Fruit fly (Drosophila melanogaster): ENCODE measurements around the gene Uch-L5.
A peak's percentile ranks its signal among the peaks of the same experiment; 100 is the strongest.

The Uch-L5 gene

dm6 chr3L:9460775-9461491, 15.8 kb downstream of the Uch-L5 start, which contains the start of the genes CG3434 and CG44838 (continued):
- TF ChIP-seq zen2 (GFP tag; IDR thresholded peaks at IDR 0.05; ENCODE audit: partially characterized antibody) (no peak), Gug (GFP tag; IDR thresholded peaks at IDR 0.05) (peak; percentile 55), CG10147 (GFP tag; optimal IDR thresholded peaks at IDR 0.05) (peak; percentile 83), CG5953 (GFP tag; IDR thresholded peaks at IDR 0.05) (no peak), CG13424 (tag; optimal IDR thresholded peaks at IDR 0.05) (peak; percentile 87), CG11723 (GFP tag; optimal IDR thresholded peaks at IDR 0.05) (peak; percentile 64), H2.0 (GFP tag; IDR thresholded peaks at IDR 0.05) (peak; percentile 24; the same call in 1 of the 2 replicates), CG9215 (GFP tag; IDR thresholded peaks at IDR 0.05) (peak; percentile 58), CG8478 (optimal IDR thresholded peaks at IDR 0.05) (no peak), CG13296 (GFP tag; optimal IDR thresholded peaks at IDR 0.05) (peak; percentile 80), mam (GFP tag; optimal IDR thresholded peaks at IDR 0.05) (peak; percentile 76), grn (GFP tag; optimal IDR thresholded peaks at IDR 0.05) (peak; percentile 48), BEAF-32 (GFP tag; optimal IDR thresholded peaks at IDR 0.05) (peak; percentile 38), wdn (GFP tag; IDR thresholded peaks at IDR 0.05) (peak; percentile 40; the same call in 1 of the 2 replicates), tin (GFP tag; optimal IDR thresholded peaks at IDR 0.05) (peak; percentile 84), CG8944 (GFP tag; optimal IDR thresholded peaks at IDR 0.05) (peak; percentile 55), Fer1 (GFP tag; optimal IDR thresholded peaks at IDR 0.05) (peak; percentile 86), sim (GFP tag; IDR thresholded peaks at IDR 0.05) (no peak), CG4820 (GFP tag; optimal IDR thresholded peaks at IDR 0.05) (peak; percentile 74), HmgD (GFP tag; optimal IDR thresholded peaks at IDR 0.05) (peak; percentile 56), toy (GFP tag; IDR thresholded peaks at IDR 0.05) (no peak), CG4707 (GFP tag; optimal IDR thresholded peaks at IDR 0.05) (no peak), nerfin-1 (tag; optimal IDR thresholded peaks at IDR 0.05) (peak; percentile 68), Trl (optimal IDR thresholded peaks at IDR 0.05) (no peak), Trl (GFP tag; optimal IDR thresholded peaks at IDR 0.05) (peak; percentile 53), CG2712 (tag; optimal IDR thresholded peaks at IDR 0.05) (peak; percentile 86), MTF-1 (GFP tag; optimal IDR thresholded peaks at IDR 0.05; ENCODE audit: borderline replicate concordance) (peak; percentile 36), Atf-2 (GFP tag; optimal IDR thresholded peaks at IDR 0.05) (peak; percentile 19), ranshi (GFP tag; IDR thresholded peaks at IDR 0.05) (peak; percentile 64), CG15073 (GFP tag; optimal IDR thresholded peaks at IDR 0.05) (no peak), B-H1 (GFP tag; IDR thresholded peaks at IDR 0.05) (peak; percentile 69), Ets65A (GFP tag) (peak; percentile 96), CG31224 (GFP tag; IDR thresholded peaks at IDR 0.05) (no peak; the same call in 1 of the 2 replicates), CG6254 (GFP tag; optimal IDR thresholded peaks at IDR 0.05) (peak; percentile 40), CG31365 (tag; optimal IDR thresholded peaks at IDR 0.05) (no peak), hbn (GFP tag; IDR thresholded peaks at IDR 0.05; ENCODE audit: partially characterized antibody) (no peak), Neu2 (GFP tag; optimal IDR thresholded peaks at IDR 0.05; ENCODE audit: borderline replicate concordance) (peak; percentile 56), CG17359 (tag; optimal IDR thresholded peaks at IDR 0.05) (peak; percentile 79), CG4854 (GFP tag; optimal IDR thresholded peaks at IDR 0.05) (peak; percentile 48), E2f2 (GFP tag; IDR thresholded peaks at IDR 0.05) (peak; percentile 78), C15 (GFP tag; IDR thresholded peaks at IDR 0.05) (peak; percentile 52; the same call in 1 of the 3 replicates), tll (GFP tag; optimal IDR thresholded peaks at IDR 0.05) (peak in 1 of 2 experiments; percentile 60), Tbp (GFP tag; optimal IDR thresholded peaks at IDR 0.05) (no peak), D19B (GFP tag; optimal IDR thresholded peaks at IDR 0.05) (peak; percentile 57), twi (tag; optimal IDR thresholded peaks at IDR 0.05) (peak; percentile 61), Elba2 (GFP tag; optimal IDR thresholded peaks at IDR 0.05) (peak; percentile 67), MESR4 (GFP tag; optimal IDR thresholded peaks at IDR 0.05) (no peak), ttk (GFP tag; IDR thresholded peaks at IDR 0.05) (peak; percentile 70), Oaz (GFP tag; IDR thresholded peaks at IDR 0.05) (no peak), ato (GFP tag; IDR thresholded peaks at IDR 0.05; ENCODE audit: partially characterized antibody) (no peak)
